Fruit fly (Drosophila melanogaster) S2 (cell line): ENCODE data around the gene CG14075.

Experiments used
- CG8478 ChIP-seq: fragments of >200 bp; optimal IDR thresholded peaks from 2 replicates; lab custom pipeline; 2018
- CTCF ChIP-seq, 2 experiments: fragments of >200 bp; optimal IDR thresholded peaks; 2 replicates each; lab custom pipeline; 2018

dm6 chr3L:19024800-19025199 is 40.0 kb downstream of the CG14075 start:
- TF ChIP-seq CTCF (optimal IDR thresholded peaks at IDR 0.05; lab: Kevin White, UChicago) (no peak), CG8478 (lab: Kevin White, UChicago) (no peak)
